Worm (Caenorhabditis elegans): Measurements from ENCODE around the gene mab-10.

- no peak for TF ChIP-seq unc-62 (GFP tag; optimal IDR thresholded peaks at IDR 0.05)
- TF ChIP-seq nhr-237 (tag; optimal IDR thresholded peaks at IDR 0.05) = no peak
- no peak for TF ChIP-seq nhr-77 (tag; optimal IDR thresholded peaks at IDR 0.05)
- TF ChIP-seq sup-37 (GFP tag; optimal IDR thresholded peaks at IDR 0.05) = no peak
- TF ChIP-seq snpc-4 (tag; optimal IDR thresholded peaks at IDR 0.05) = no peak
Observed at ce11 chrII:10533985-10534384, 6.1 kb downstream of the mab-10 start.

All from whole organism, L1 larva.